Fruit fly (Drosophila melanogaster) whole organism, embryonic: ENCODE results near the gene RpL13.
A peak's percentile ranks its signal among the peaks of the same experiment; 100 is the strongest.

Experiments
- Ada2b ChIP-seq: fragments of 200-800 bp; sonication (Bioruptor generic); IDR thresholded peaks from 2 replicates; pipeline ENCODE4 v1.3.6; 2022; ENCODE audit warnings: missing biosample characterization, missing genetic modification characterization
- Awh ChIP-seq: fragments of 200-800 bp; sonication (Bioruptor generic); IDR thresholded peaks from 2 replicates; pipeline ENCODE4, ENCODE4 v1.3.6; 2022; ENCODE audit warnings: missing biosample characterization, missing genetic modification characterization
- Bdp1 ChIP-seq: fragments of 200-800 bp; sonication (Bioruptor generic); optimal IDR thresholded peaks from 3 replicates; lab custom pipeline; 2016; ENCODE audit warnings: missing biosample characterization, missing genetic modification characterization
- CG1024 ChIP-seq: fragments of 200-800 bp; sonication (Bioruptor generic); IDR thresholded peaks from 2 replicates; pipeline ENCODE4 v1.3.6; 2022; ENCODE audit warnings: missing biosample characterization, missing genetic modification characterization
- CG10959 ChIP-seq: fragments of 200-800 bp; sonication (Bioruptor generic); IDR thresholded peaks from 2 replicates; pipeline ENCODE4 v1.3.6; 2022; ENCODE audit warnings: missing biosample characterization, missing genetic modification characterization
- CG11398 ChIP-seq: fragments of 200-800 bp; sonication (Bioruptor generic); optimal IDR thresholded peaks from 2 replicates; lab custom pipeline; 2016; ENCODE audit warnings: missing biosample characterization, missing genetic modification characterization
- CG11560 ChIP-seq: fragments of 200-800 bp; sonication (Bioruptor generic); IDR thresholded peaks from 3 replicates; pipeline ENCODE4 v1.3.6; 2022; ENCODE audit warnings: missing biosample characterization, missing genetic modification characterization
- CG13894 ChIP-seq: fragments of 200-800 bp; sonication (Bioruptor generic); optimal IDR thresholded peaks from 3 replicates; lab custom pipeline; 2018; ENCODE audit warnings: missing biosample characterization, mild to moderate bottlenecking, missing genetic modification characterization, moderate library complexity
- CG15011 ChIP-seq: fragments of 200-800 bp; sonication (Bioruptor generic); optimal IDR thresholded peaks from 3 replicates; lab custom pipeline; 2018; ENCODE audit warnings: missing biosample characterization, mild to moderate bottlenecking, missing genetic modification characterization
- CG30020 ChIP-seq: fragments of 200-800 bp; optimal IDR thresholded peaks from 2 replicates; lab custom pipeline; 2019; ENCODE audit warnings: missing biosample characterization, mild to moderate bottlenecking, missing genetic modification characterization, moderate library complexity
- CG30403 ChIP-seq: fragments of 200-800 bp; sonication (Bioruptor generic); optimal IDR thresholded peaks from 3 replicates; lab custom pipeline; 2016; ENCODE audit warnings: missing biosample characterization, missing genetic modification characterization
- CG30431 ChIP-seq: fragments of 200-800 bp; sonication (Bioruptor generic); optimal IDR thresholded peaks from 2 replicates; lab custom pipeline; 2017; ENCODE audit warnings: missing biosample characterization, missing genetic modification characterization
- CG32532 ChIP-seq: fragments of 200-800 bp; sonication (Bioruptor generic); IDR thresholded peaks from 2 replicates; pipeline ENCODE4 v1.3.6; 2022; ENCODE audit warnings: missing biosample characterization, missing genetic modification characterization
- CG32772 ChIP-seq: fragments of 200-800 bp; sonication (Bioruptor generic); IDR thresholded peaks from 2 replicates; pipeline ENCODE4 v1.3.6; 2022; ENCODE audit warnings: missing biosample characterization, missing genetic modification characterization
- CG42726 ChIP-seq: fragments of 200-800 bp; sonication (Bioruptor generic); IDR thresholded peaks from 2 replicates; pipeline ENCODE4 v1.3.6; 2022; ENCODE audit warnings: missing biosample characterization, missing genetic modification characterization; ENCODE audit not compliant: partially characterized antibody
- CG6272 ChIP-seq: fragments of 200-800 bp; sonication (Bioruptor generic); IDR thresholded peaks from 2 replicates; pipeline ENCODE4 v1.3.6; 2022; ENCODE audit warnings: missing biosample characterization, missing genetic modification characterization
- CG6689 ChIP-seq: fragments of 200-800 bp; sonication (Bioruptor generic); IDR thresholded peaks from 2 replicates; pipeline ENCODE4 v1.3.6; 2022; ENCODE audit warnings: missing biosample characterization, missing genetic modification characterization
- CG7556 ChIP-seq: fragments of 200-800 bp; sonication (Bioruptor generic); optimal IDR thresholded peaks from 2 replicates; lab custom pipeline; 2017; ENCODE audit warnings: missing biosample characterization, mild to moderate bottlenecking, missing genetic modification characterization
- CG7786 ChIP-seq: fragments of 200-800 bp; sonication (Bioruptor generic); optimal IDR thresholded peaks from 2 replicates; lab custom pipeline; 2016; ENCODE audit warnings: missing biosample characterization, missing genetic modification characterization
- CG8388 ChIP-seq: fragments of 200-800 bp; sonication (Bioruptor generic); optimal IDR thresholded peaks from 2 replicates; lab custom pipeline; 2019; ENCODE audit warnings: missing biosample characterization, mild to moderate bottlenecking, missing genetic modification characterization, moderate library complexity
- CG9876 ChIP-seq: fragments of 200-800 bp; sonication (Bioruptor generic); optimal IDR thresholded peaks from 2 replicates; lab custom pipeline; 2016; ENCODE audit warnings: missing biosample characterization, missing genetic modification characterization
- ERR ChIP-seq: fragments of 200-800 bp; sonication (Bioruptor generic); optimal IDR thresholded peaks from 2 replicates; lab custom pipeline; 2016; ENCODE audit warnings: missing biosample characterization, missing genetic modification characterization
- Hand ChIP-seq: fragments of 200-800 bp; sonication (Bioruptor generic); optimal IDR thresholded peaks from 2 replicates; lab custom pipeline; 2017; ENCODE audit warnings: mild to moderate bottlenecking, missing biosample characterization, missing genetic modification reagents, missing genetic modification characterization
- Med ChIP-seq: fragments of 200-800 bp; sonication (Bioruptor generic); peaks from one replicate; lab custom pipeline; 2016; ENCODE audit warnings: missing biosample characterization, missing genetic modification characterization, mild to moderate bottlenecking, inconsistent platforms, moderate library complexity
- Mes4 ChIP-seq: fragments of 200-800 bp; sonication (Bioruptor generic); optimal IDR thresholded peaks from 2 replicates; lab custom pipeline; 2016; ENCODE audit warnings: missing biosample characterization, missing genetic modification characterization
- Pdp1 ChIP-seq, 2 experiments: fragments of 200-800 bp; sonication (Bioruptor generic); optimal IDR thresholded peaks; 3 replicates each; lab custom pipeline; 2016; ENCODE audit warnings: missing biosample characterization in 2 of 2, missing genetic modification characterization in 2 of 2, mild to moderate bottlenecking in 1 of 2, moderate library complexity in 1 of 2
- Side ChIP-seq: fragments of 200-800 bp; sonication (Bioruptor generic); optimal IDR thresholded peaks from 2 replicates; lab custom pipeline; 2016; ENCODE audit warnings: missing biosample characterization, missing genetic modification characterization
- Sox102F ChIP-seq: fragments of 200-800 bp; sonication (Bioruptor generic); optimal IDR thresholded peaks from 2 replicates; lab custom pipeline; 2018; ENCODE audit warnings: missing biosample characterization, mild to moderate bottlenecking, missing genetic modification characterization, moderate library complexity
- ab ChIP-seq: fragments of 200-800 bp; sonication (Bioruptor generic); optimal IDR thresholded peaks from 2 replicates; lab custom pipeline; 2016; ENCODE audit warnings: missing biosample characterization, missing genetic modification characterization
- al ChIP-seq: fragments of 200-800 bp; sonication (Bioruptor generic); IDR thresholded peaks from 2 replicates; pipeline ENCODE4 v1.3.6; 2022; ENCODE audit warnings: missing biosample characterization, missing genetic modification characterization
- amos ChIP-seq: fragments of 200-800 bp; sonication (Bioruptor generic); IDR thresholded peaks from 2 replicates; pipeline ENCODE4 v1.3.6; 2022; ENCODE audit warnings: missing biosample characterization, missing genetic modification characterization; ENCODE audit not compliant: partially characterized antibody
- ase ChIP-seq: fragments of 200-800 bp; sonication (Bioruptor generic); IDR thresholded peaks from 3 replicates; pipeline ENCODE4 v1.3.6; 2022; ENCODE audit warnings: missing biosample characterization, missing genetic modification characterization
- br ChIP-seq: fragments of >200 bp; optimal IDR thresholded peaks from 2 replicates; lab custom pipeline; 2017
- bsh ChIP-seq, 2 experiments: fragments of 200-800 bp; sonication (Bioruptor generic); optimal IDR thresholded peaks; 2 replicates each; lab custom pipeline; 2017 to 2018; ENCODE audit warnings: mild to moderate bottlenecking in 2 of 2, missing biosample characterization in 2 of 2, missing genetic modification characterization in 2 of 2, moderate library complexity in 1 of 2
- crc ChIP-seq: fragments of 200-800 bp; sonication (Bioruptor generic); optimal IDR thresholded peaks from 2 replicates; lab custom pipeline; 2016; ENCODE audit warnings: missing biosample characterization, missing genetic modification characterization
- dan ChIP-seq: fragments of 200-800 bp; sonication (Bioruptor generic); IDR thresholded peaks from 2 replicates; pipeline ENCODE4 v1.3.6; 2022; ENCODE audit warnings: missing biosample characterization, missing genetic modification characterization
- grau ChIP-seq: fragments of 200-800 bp; optimal IDR thresholded peaks from 3 replicates; lab custom pipeline; 2019; ENCODE audit warnings: missing biosample characterization, mild to moderate bottlenecking, missing genetic modification characterization, moderate library complexity
- her ChIP-seq: fragments of 200-800 bp; sonication (Bioruptor generic); optimal IDR thresholded peaks from 2 replicates; lab custom pipeline; 2016; ENCODE audit warnings: missing biosample characterization, missing genetic modification characterization
- hkb ChIP-seq, 2 experiments: fragments of 200-800 bp in 1 of 2; fragments of >200 bp in 1 of 2; sonication (Bioruptor generic) in 1 of 2; IDR thresholded peaks in 1 of 2; optimal IDR thresholded peaks in 1 of 2; 2 replicates each; pipeline versions ENCODE4 v1.3.6 to Lab custom; 2017 to 2022; ENCODE audit warnings: missing biosample characterization in 1 of 2, missing genetic modification characterization in 1 of 2
- ken ChIP-seq: fragments of 200-800 bp; sonication (Bioruptor generic); IDR thresholded peaks from 3 replicates; pipeline ENCODE4 v1.3.6; 2022; ENCODE audit warnings: missing biosample characterization, missing genetic modification characterization
- mirr ChIP-seq: fragments of 200-800 bp; sonication (Bioruptor generic); optimal IDR thresholded peaks from 3 replicates; lab custom pipeline; 2018; ENCODE audit warnings: missing biosample characterization, mild to moderate bottlenecking, missing genetic modification characterization
- org-1 ChIP-seq: fragments of 200-800 bp; sonication (Bioruptor generic); optimal IDR thresholded peaks from 2 replicates; lab custom pipeline; 2017; ENCODE audit warnings: missing biosample characterization, missing genetic modification characterization
- pho ChIP-seq: fragments of 200-800 bp; sonication (Bioruptor generic); optimal IDR thresholded peaks from 2 replicates; lab custom pipeline; 2016; ENCODE audit warnings: missing biosample characterization, missing genetic modification characterization
- phol ChIP-seq: fragments of 200-800 bp; sonication (Bioruptor generic); optimal IDR thresholded peaks from 3 replicates; lab custom pipeline; 2018; ENCODE audit warnings: missing biosample characterization, mild to moderate bottlenecking, missing genetic modification characterization, moderate library complexity
- pita ChIP-seq: fragments of 200-800 bp; sonication (Bioruptor generic); optimal IDR thresholded peaks from 2 replicates; lab custom pipeline; 2017; ENCODE audit warnings: missing biosample characterization, mild to moderate bottlenecking, missing genetic modification characterization
- slbo ChIP-seq: fragments of 200-800 bp; sonication (Bioruptor generic); IDR thresholded peaks from 2 replicates; pipeline ENCODE4 v1.3.6; 2022; ENCODE audit warnings: missing biosample characterization, missing genetic modification characterization
- slp2 ChIP-seq: fragments of 200-800 bp; sonication (Bioruptor generic); optimal IDR thresholded peaks from 2 replicates; lab custom pipeline; 2016; ENCODE audit warnings: missing biosample characterization, missing genetic modification characterization
- tgo ChIP-seq: fragments of 200-800 bp; sonication (Bioruptor generic); IDR thresholded peaks from 3 replicates; pipeline ENCODE4 v1.3.6; 2022; ENCODE audit warnings: missing biosample characterization, missing genetic modification characterization
- tio ChIP-seq: fragments of 200-800 bp; sonication (Bioruptor generic); optimal IDR thresholded peaks from 2 replicates; lab custom pipeline; 2017; ENCODE audit warnings: missing biosample characterization, missing genetic modification characterization, inconsistent platforms
- toy ChIP-seq: fragments of 200-800 bp; sonication (Bioruptor generic); IDR thresholded peaks from 2 replicates; pipeline ENCODE4 v1.3.6; 2022; ENCODE audit warnings: missing biosample characterization, missing genetic modification characterization
- vfl ChIP-seq: fragments of 200-800 bp; sonication (Bioruptor generic); optimal IDR thresholded peaks from 2 replicates; lab custom pipeline; 2016; ENCODE audit warnings: missing biosample characterization, missing genetic modification characterization
- zen ChIP-seq: fragments of 200-800 bp; sonication (Bioruptor generic); optimal IDR thresholded peaks from 3 replicates; lab custom pipeline; 2018; ENCODE audit warnings: missing biosample characterization, mild to moderate bottlenecking, missing genetic modification characterization, moderate library complexity

Gene RpL13

dm6 chr2L:9954119-9954518 lies 13.0 kb upstream of the RpL13 start, which contains the start of the genes CG13126 and CG4709 (continued):
- TF ChIP-seq bsh (GFP tag; optimal IDR thresholded peaks at IDR 0.05; lab: Kevin White, UChicago) (peak; percentile 63 to 92), org-1 (peak; percentile 86), crc (GFP tag; lab: Kevin White, UChicago) (no peak), CG9876 (GFP tag; lab: Kevin White, UChicago) (no peak), CG6689 (GFP tag; lab: Robert Waterston, UW) (peak; percentile 93), slp2 (peak; percentile 26), Side (GFP tag; lab: Kevin White, UChicago) (peak; percentile 28), CG15011 (GFP tag; lab: Kevin White, UChicago) (peak; percentile 77), mirr (GFP tag; lab: Kevin White, UChicago) (peak; percentile 27), CG8388 (GFP tag; lab: Kevin White, UChicago) (peak; percentile 90), CG13894 (tag; lab: Kevin White, UChicago) (peak; percentile 87), CG6272 (GFP tag; lab: Robert Waterston, UW) (peak; percentile 86), Med (GFP tag; lab: Kevin White, UChicago) (peak; percentile 90), ase (GFP tag; lab: Robert Waterston, UW) (peak; percentile 89), tio (GFP tag; lab: Kevin White, UChicago) (peak; percentile 78), Mes4 (no peak), CG30020 (tag; lab: Kevin White, UChicago) (peak; percentile 78), Pdp1 (GFP tag; optimal IDR thresholded peaks at IDR 0.05; lab: Kevin White, UChicago) (peak; percentile 25 to 71), CG32532 (peak; percentile 92), ken (GFP tag; lab: Robert Waterston, UW) (peak; percentile 73), Bdp1 (peak; percentile 28), al (GFP tag; lab: Robert Waterston, UW) (peak; percentile 78), slbo (GFP tag; lab: Robert Waterston, UW) (peak; percentile 93), dan (GFP tag; lab: Robert Waterston, UW) (no peak), tgo (peak; percentile 91), CG7556 (peak; percentile 92), CG1024 (GFP tag; lab: Robert Waterston, UW) (peak; percentile 66; the same call in 1 of the 2 replicates), Sox102F (peak; percentile 91), ab (no peak), toy (GFP tag; lab: Robert Waterston, UW) (0 out of 2 replicates have a peak, but pooled peaks have one; percentile 45), CG30403 (peak; percentile 92), pita (GFP tag; lab: Kevin White, UChicago) (no peak), Awh (GFP tag; lab: Robert Waterston, UW) (peak; percentile 89), CG10959 (GFP tag; lab: Robert Waterston, UW) (peak; percentile 80), hkb (optimal IDR thresholded peaks at IDR 0.05; lab: Kevin White, UChicago) (no peak), hkb (GFP tag; IDR thresholded peaks at IDR 0.05; lab: Robert Waterston, UW) (peak; percentile 91), vfl (GFP tag; lab: Kevin White, UChicago) (peak; percentile 57), pho (no peak), Ada2b (GFP tag; lab: Robert Waterston, UW) (peak; percentile 80), Hand (GFP tag; lab: Kevin White, UChicago) (peak; percentile 69), phol (tag; lab: Kevin White, UChicago) (peak; percentile 96), CG30431 (GFP tag; lab: Kevin White, UChicago) (peak; percentile 71), CG32772 (GFP tag; lab: Robert Waterston, UW) (peak; percentile 89), zen (tag; lab: Kevin White, UChicago) (peak; percentile 96), CG42726 (GFP tag; lab: Robert Waterston, UW) (no peak), br (lab: Kevin White, UChicago) (no peak), grau (tag; lab: Kevin White, UChicago) (peak; percentile 93), ERR (GFP tag; lab: Kevin White, UChicago) (no peak), CG7786 (GFP tag; lab: Kevin White, UChicago) (peak; percentile 9), her (GFP tag; lab: Kevin White, UChicago) (no peak), CG11398 (no peak), amos (no peak), CG11560 (tag; lab: Robert Waterston, UW) (no peak; the same call in 2 of the 3 replicates)
